Fruit fly (Drosophila melanogaster): ENCODE data around the gene CG15317.

Gene CG15317

dm6 chrX:9585359-9586002, 29.1 kb upstream of the CG15317 start, which contains the start of gene Hex-A (continued):
- TF ChIP-seq Optix (GFP tag; IDR thresholded peaks at IDR 0.05), result peak; percentile 77
- TF ChIP-seq Scr (GFP tag; IDR thresholded peaks at IDR 0.05; ENCODE audit: partially characterized antibody), result no peak
- TF ChIP-seq ara (GFP tag; IDR thresholded peaks at IDR 0.05), result peak; percentile 85
- peak; percentile 91 for TF ChIP-seq Ada2b (GFP tag; IDR thresholded peaks at IDR 0.05)
- TF ChIP-seq dmrt99B (tag; optimal IDR thresholded peaks at IDR 0.05), result peak; percentile 98
- TF ChIP-seq abd-A (tag; optimal IDR thresholded peaks at IDR 0.05), result peak; percentile 93
- peak; percentile 87 for TF ChIP-seq Atf3 (GFP tag; optimal IDR thresholded peaks at IDR 0.05)
- peak; percentile 50; the same call in 1 of the 3 replicates for TF ChIP-seq HLH4C (GFP tag; IDR thresholded peaks at IDR 0.05; ENCODE audit: partially characterized antibody)
- TF ChIP-seq CG11695 (GFP tag; IDR thresholded peaks at IDR 0.05), result peak; percentile 96
- TF ChIP-seq chm (GFP tag; IDR thresholded peaks at IDR 0.05), result peak; percentile 84
- TF ChIP-seq CG1602 (GFP tag; optimal IDR thresholded peaks at IDR 0.05), result peak; percentile 87
- peak; percentile 89 for TF ChIP-seq CG33213 (GFP tag; optimal IDR thresholded peaks at IDR 0.05)
- peak; percentile 80 for TF ChIP-seq dimm (GFP tag; IDR thresholded peaks at IDR 0.05)
- TF ChIP-seq stc (GFP tag; IDR thresholded peaks at IDR 0.05), result peak; percentile 93
- peak; percentile 82 for TF ChIP-seq Bdp1 (GFP tag; optimal IDR thresholded peaks at IDR 0.05)
- peak; percentile 52; the same call in 1 of the 2 replicates for TF ChIP-seq CG42726 (GFP tag; IDR thresholded peaks at IDR 0.05; ENCODE audit: partially characterized antibody)
- TF ChIP-seq vfl (GFP tag; optimal IDR thresholded peaks at IDR 0.05), result peak; percentile 89
- peak; percentile 81 for TF ChIP-seq CG43689 (GFP tag; IDR thresholded peaks at IDR 0.05)
- peak; percentile 70 for TF ChIP-seq ssp (GFP tag; IDR thresholded peaks at IDR 0.05)
- TF ChIP-seq HLH54F (GFP tag; optimal IDR thresholded peaks at IDR 0.05), result peak; percentile 94
- peak; percentile 81 for TF ChIP-seq CG8944 (GFP tag; optimal IDR thresholded peaks at IDR 0.05)
- TF ChIP-seq Spps (tag; optimal IDR thresholded peaks at IDR 0.05), result peak; percentile 92
- peak; percentile 60 for TF ChIP-seq Ravus (GFP tag; IDR thresholded peaks at IDR 0.05)
- peak; percentile 93 for TF ChIP-seq dmrt11E (tag; optimal IDR thresholded peaks at IDR 0.05)
- TF ChIP-seq CG8290 (GFP tag; optimal IDR thresholded peaks at IDR 0.05), result peak; percentile 87
- peak; percentile 91 to 95 for TF ChIP-seq CG8290 (tag; optimal IDR thresholded peaks at IDR 0.05)
- TF ChIP-seq CG2120 (GFP tag; optimal IDR thresholded peaks at IDR 0.05), result peak; percentile 97
- peak; percentile 85 for TF ChIP-seq CG9932 (GFP tag; IDR thresholded peaks at IDR 0.05)
- TF ChIP-seq sens (GFP tag), result peak; percentile 99
- peak; percentile 27 for TF ChIP-seq yki (optimal IDR thresholded peaks at IDR 0.05)
- peak; percentile 82 for TF ChIP-seq CG18764 (GFP tag; optimal IDR thresholded peaks at IDR 0.05)
- TF ChIP-seq CG2712 (tag; optimal IDR thresholded peaks at IDR 0.05), result peak; percentile 98
- peak; percentile 90 for TF ChIP-seq CG15514 (GFP tag; optimal IDR thresholded peaks at IDR 0.05)
- peak; percentile 96 for TF ChIP-seq CG10267 (tag; optimal IDR thresholded peaks at IDR 0.05)
- peak; percentile 75 for TF ChIP-seq CG2116 (GFP tag; optimal IDR thresholded peaks at IDR 0.05)
- TF ChIP-seq CkIIα-i1 (GFP tag; IDR thresholded peaks at IDR 0.05), result peak; percentile 14; the same call in 1 of the 2 replicates
- TF ChIP-seq Hsf (GFP tag; optimal IDR thresholded peaks at IDR 0.05), result peak; percentile 96
- TF ChIP-seq CG7745 (tag; optimal IDR thresholded peaks at IDR 0.05), result no peak
- TF ChIP-seq en (GFP tag; optimal IDR thresholded peaks at IDR 0.05), result peak; percentile 93
- peak; percentile 75; the same call in 1 of the 2 replicates for TF ChIP-seq CG1024 (GFP tag; IDR thresholded peaks at IDR 0.05)
- peak; percentile 98 for TF ChIP-seq HmgZ (tag; optimal IDR thresholded peaks at IDR 0.05)
- TF ChIP-seq Bgb (GFP tag; IDR thresholded peaks at IDR 0.05; ENCODE audit: partially characterized antibody), result peak; percentile 54; the same call in 1 of the 2 replicates
- peak; percentile 97 for TF ChIP-seq Oli (tag; optimal IDR thresholded peaks at IDR 0.05)
- peak; percentile 80 for TF ChIP-seq da (GFP tag; optimal IDR thresholded peaks at IDR 0.05)
- peak; percentile 95 to 97 for TF ChIP-seq bsh (GFP tag; optimal IDR thresholded peaks at IDR 0.05)
- no peak for TF ChIP-seq CG15479 (GFP tag; optimal IDR thresholded peaks at IDR 0.05)
- peak; percentile 86 for TF ChIP-seq CG11398 (GFP tag; optimal IDR thresholded peaks at IDR 0.05)
- TF ChIP-seq sima (GFP tag; optimal IDR thresholded peaks at IDR 0.05), result peak; percentile 91
- peak; percentile 76 for TF ChIP-seq HmgD (GFP tag; optimal IDR thresholded peaks at IDR 0.05)
- peak; percentile 82 for TF ChIP-seq peb (GFP tag; IDR thresholded peaks at IDR 0.05)
- peak; percentile 83 for TF ChIP-seq psq (GFP tag; optimal IDR thresholded peaks at IDR 0.05)

Data from whole organism, embryonic.